Worm (Caenorhabditis elegans): ENCODE results near the gene F37C4.6.

The F37C4.6 gene

DNA sequence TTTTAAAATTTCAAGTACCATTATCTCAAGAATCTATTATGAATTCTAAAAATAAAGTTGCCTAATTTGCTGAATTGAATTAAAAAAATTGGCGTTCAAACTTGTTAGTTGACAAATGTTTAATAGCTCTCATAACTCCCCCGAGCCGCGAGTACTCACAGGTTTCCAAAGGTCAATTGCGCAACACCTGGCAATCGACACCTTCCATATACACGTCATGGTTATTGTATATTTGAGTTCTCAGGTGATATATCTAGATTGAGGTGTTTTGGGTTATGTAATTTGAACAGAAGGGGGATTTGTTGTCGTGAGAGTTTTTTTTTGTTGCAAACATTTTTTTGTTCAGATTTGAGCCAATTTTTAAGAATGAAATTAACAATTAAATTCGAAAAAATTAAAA is 33.5 kb downstream of the F37C4.6 start:
- TF ChIP-seq elt-3 (tag; optimal IDR thresholded peaks at IDR 0.05) = no peak
- TF ChIP-seq nhr-12 (tag; optimal IDR thresholded peaks at IDR 0.05) = no peak
- no peak for TF ChIP-seq elt-1 (tag; optimal IDR thresholded peaks at IDR 0.05)
- TF ChIP-seq fos-1 (tag; optimal IDR thresholded peaks at IDR 0.05) = no peak
- TF ChIP-seq zag-1 (tag; optimal IDR thresholded peaks at IDR 0.05) = no peak
- no peak for TF ChIP-seq nhr-77 (tag; optimal IDR thresholded peaks at IDR 0.05)
- TF ChIP-seq ztf-4 (tag; optimal IDR thresholded peaks at IDR 0.05) = no peak
- TF ChIP-seq nhr-23 (tag; optimal IDR thresholded peaks at IDR 0.05) = no peak
- no peak for TF ChIP-seq mbf-1 (tag; optimal IDR thresholded peaks at IDR 0.05)
- no peak for TF ChIP-seq F13H6.1 (tag; optimal IDR thresholded peaks at IDR 0.05)
- no peak for TF ChIP-seq sma-9 (GFP tag; optimal IDR thresholded peaks at IDR 0.05)
- TF ChIP-seq sma-9 (tag; optimal IDR thresholded peaks at IDR 0.05) = no peak
- TF ChIP-seq nhr-6 (tag; optimal IDR thresholded peaks at IDR 0.05) = no peak

DNA sequence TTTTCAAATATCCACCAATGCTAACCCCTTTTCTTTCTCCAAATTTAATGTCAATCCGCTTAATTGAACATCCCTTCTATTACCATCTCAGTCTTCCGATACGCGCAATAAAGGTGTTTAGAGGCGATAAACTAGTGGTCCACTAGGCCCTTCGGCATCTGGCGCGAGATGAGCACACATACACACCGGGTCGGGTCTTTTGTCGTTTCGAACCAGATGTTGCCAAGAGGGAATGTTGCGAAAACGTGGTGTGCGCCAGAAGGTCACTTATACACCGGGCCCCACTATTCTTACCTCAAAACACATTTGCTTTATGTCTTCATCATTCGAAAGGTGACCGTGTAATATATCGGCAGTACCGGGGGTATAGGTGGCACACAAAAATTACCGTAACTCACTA is 34.1 kb downstream of the F37C4.6 start:
- TF ChIP-seq skn-1 (tag; optimal IDR thresholded peaks at IDR 0.05) (no peak), blmp-1 (tag; optimal IDR thresholded peaks at IDR 0.05; ENCODE audit: insufficient read depth) (no peak), lin-13 (GFP tag; optimal IDR thresholded peaks at IDR 0.05) (no peak), R02D3.7 (tag; optimal IDR thresholded peaks at IDR 0.05) (no peak), lin-39 (tag; optimal IDR thresholded peaks at IDR 0.05) (no peak), ztf-4 (tag; optimal IDR thresholded peaks at IDR 0.05) (no peak), peb-1 (tag; optimal IDR thresholded peaks at IDR 0.05) (no peak), nhr-21 (tag; optimal IDR thresholded peaks at IDR 0.05) (no peak), ZK546.5 (tag; optimal IDR thresholded peaks at IDR 0.05) (no peak), snpc-4 (tag; optimal IDR thresholded peaks at IDR 0.05) (no peak), dmd-4 (tag; optimal IDR thresholded peaks at IDR 0.05) (no peak), lin-11 (tag; optimal IDR thresholded peaks at IDR 0.05) (no peak), nhr-12 (tag; optimal IDR thresholded peaks at IDR 0.05) (no peak), unc-39 (tag; optimal IDR thresholded peaks at IDR 0.05) (no peak), ztf-1 (GFP tag; conservative IDR thresholded peaks at IDR 0.05) (no peak), mdl-1 (tag; optimal IDR thresholded peaks at IDR 0.05) (no peak)

DNA sequence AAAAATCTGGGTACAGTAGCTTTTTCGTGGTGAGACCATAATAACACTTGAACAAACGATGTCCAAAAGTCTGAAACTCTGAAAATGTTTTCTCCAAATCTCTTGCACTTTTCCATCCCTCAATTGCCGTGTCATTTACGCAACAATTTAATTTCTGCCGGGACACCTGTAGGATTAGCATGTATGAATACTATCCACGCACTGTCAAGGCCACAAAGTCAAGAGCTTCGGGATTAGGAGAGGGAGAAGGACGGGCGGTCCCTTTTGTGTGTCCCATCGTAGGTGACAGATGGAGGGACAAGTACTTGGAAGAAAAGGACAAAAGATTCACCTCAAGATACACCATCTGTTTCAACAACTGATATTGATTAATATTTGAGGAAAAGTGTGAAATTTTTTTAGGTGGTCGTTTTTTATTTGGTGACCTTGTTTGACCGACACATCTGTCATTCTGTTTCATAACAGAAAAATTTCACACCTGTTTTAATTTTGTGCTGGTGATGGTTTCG is 35.1 kb downstream of the F37C4.6 start:
- no peak for TF ChIP-seq crh-2 (tag; optimal IDR thresholded peaks at IDR 0.05)
- TF ChIP-seq Y55F3AM.14 (GFP tag; optimal IDR thresholded peaks at IDR 0.05) = no peak
- no peak for TF ChIP-seq ceh-16 (tag; optimal IDR thresholded peaks at IDR 0.05)
- no peak for TF ChIP-seq fos-1 (tag; optimal IDR thresholded peaks at IDR 0.05)
- TF ChIP-seq lin-13 (GFP tag; optimal IDR thresholded peaks at IDR 0.05) = no peak
- TF ChIP-seq sma-3 (GFP tag; optimal IDR thresholded peaks at IDR 0.05) = no peak
- no peak for TF ChIP-seq egl-27 (tag; optimal IDR thresholded peaks at IDR 0.05)
- TF ChIP-seq dmd-4 (tag; optimal IDR thresholded peaks at IDR 0.05) = no peak
- TF ChIP-seq sma-9 (GFP tag; optimal IDR thresholded peaks at IDR 0.05) = no peak
- TF ChIP-seq sma-9 (tag; optimal IDR thresholded peaks at IDR 0.05) = no peak
- TF ChIP-seq ama-1 (optimal IDR thresholded peaks at IDR 0.05) = no peak
- no peak for TF ChIP-seq nhr-11 (tag; optimal IDR thresholded peaks at IDR 0.05)
- TF ChIP-seq mbf-1 (tag; optimal IDR thresholded peaks at IDR 0.05) = no peak
- no peak for TF ChIP-seq alr-1 (tag; optimal IDR thresholded peaks at IDR 0.05)
- no peak for TF ChIP-seq ceh-82 (tag; optimal IDR thresholded peaks at IDR 0.05)
- TF ChIP-seq lin-39 (tag; optimal IDR thresholded peaks at IDR 0.05) = no peak
- TF ChIP-seq ztf-1 (GFP tag; conservative IDR thresholded peaks at IDR 0.05) = no peak
- TF ChIP-seq nhr-23 (tag; optimal IDR thresholded peaks at IDR 0.05) = no peak
- TF ChIP-seq unc-62 (GFP tag; optimal IDR thresholded peaks at IDR 0.05) = no peak
- no peak for TF ChIP-seq gmeb-1 (tag; optimal IDR thresholded peaks at IDR 0.05)

DNA sequence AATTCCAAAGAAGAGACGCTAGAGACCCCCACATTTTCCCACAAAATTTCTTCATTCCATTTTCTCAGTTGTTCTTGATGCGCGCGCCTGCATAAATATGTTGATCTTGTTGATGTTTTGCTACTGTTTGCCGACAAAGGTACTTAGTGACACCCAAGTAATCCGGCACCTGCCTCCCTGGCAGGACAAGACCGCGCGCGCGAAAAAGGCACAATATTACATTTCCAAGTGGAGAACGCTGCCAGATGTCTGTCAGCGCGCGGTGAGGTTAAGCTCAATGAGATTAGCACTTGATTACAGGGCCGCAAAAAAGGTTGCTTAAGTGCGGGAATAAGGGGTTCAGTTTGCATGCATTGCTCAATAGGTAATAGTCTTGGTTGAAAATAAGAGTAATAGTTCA is 36.5 kb downstream of the F37C4.6 start:
- TF ChIP-seq ztf-1 (GFP tag; conservative IDR thresholded peaks at IDR 0.05) = no peak
- no peak for TF ChIP-seq ama-1 (optimal IDR thresholded peaks at IDR 0.05)
- TF ChIP-seq unc-39 (tag; optimal IDR thresholded peaks at IDR 0.05) = no peak

Measured in whole organism, L2 larva.